Worm (Caenorhabditis elegans): ENCODE results near the gene mrp-2.

mrp-2 gene

DNA sequence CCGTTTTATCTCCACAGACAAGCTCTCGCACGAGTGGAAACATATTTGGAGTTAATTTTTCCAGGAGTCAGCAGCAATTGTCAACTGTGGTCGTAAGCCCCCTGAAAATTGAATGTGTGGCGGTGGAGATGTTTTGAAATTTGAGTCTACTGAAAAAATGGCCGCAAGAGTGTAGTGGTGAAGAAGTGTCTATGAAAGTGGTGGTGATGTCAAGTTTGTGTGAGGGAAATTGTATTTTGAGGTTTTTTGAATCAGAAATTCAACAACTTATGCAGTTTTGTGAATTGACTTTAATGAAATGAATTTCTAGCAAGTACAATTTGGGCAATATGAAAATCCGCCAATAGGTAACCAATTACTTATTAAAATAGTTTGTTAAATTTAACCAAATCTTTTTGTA is at the start of gene mrp-2:
Gene mrp-2 (minus strand): TSS at position 101 of the 400 bp plus-strand sequence.
- TF ChIP-seq ceh-43 (GFP tag; optimal IDR thresholded peaks at IDR 0.05) (no peak), elt-3 (tag; optimal IDR thresholded peaks at IDR 0.05) (no peak), unc-39 (tag; optimal IDR thresholded peaks at IDR 0.05) (no peak), sptf-1 (tag; optimal IDR thresholded peaks at IDR 0.05) (no peak), ceh-39 (tag; optimal IDR thresholded peaks at IDR 0.05) (no peak), nhr-76 (tag; optimal IDR thresholded peaks at IDR 0.05) (no peak), elt-1 (tag; optimal IDR thresholded peaks at IDR 0.05; ENCODE audit: borderline replicate concordance, insufficient read depth) (no peak), hlh-1 (tag; optimal IDR thresholded peaks at IDR 0.05) (no peak), ham-2 (GFP tag; optimal IDR thresholded peaks at IDR 0.05) (no peak)

DNA sequence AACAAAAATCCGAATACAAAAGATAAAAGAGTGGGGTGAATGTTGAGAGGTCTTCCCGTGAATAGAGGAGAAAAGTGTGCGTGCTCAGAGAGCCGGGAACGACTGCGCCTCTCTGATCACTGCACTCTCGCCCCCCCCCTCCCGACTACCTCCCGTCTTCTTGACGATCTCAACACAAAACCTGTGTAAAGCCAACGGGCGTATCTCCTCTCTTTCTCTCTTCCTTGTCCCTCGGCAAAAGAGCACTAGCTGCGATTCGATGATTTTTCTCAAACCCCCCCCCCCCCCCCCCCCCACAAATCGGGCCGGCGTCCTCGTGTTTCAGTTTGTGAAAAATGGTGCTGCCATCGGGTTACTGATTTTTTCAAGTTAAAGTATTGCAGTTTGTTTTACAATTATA is 49.2 kb upstream of the mrp-2 start:
- no peak for TF ChIP-seq blmp-1 (tag; optimal IDR thresholded peaks at IDR 0.05)
- peak; percentile 25 for TF ChIP-seq hlh-1 (tag; optimal IDR thresholded peaks at IDR 0.05)
- TF ChIP-seq ces-1 (GFP tag; optimal IDR thresholded peaks at IDR 0.05) = no peak
- TF ChIP-seq elt-3 (tag; optimal IDR thresholded peaks at IDR 0.05) = no peak

DNA sequence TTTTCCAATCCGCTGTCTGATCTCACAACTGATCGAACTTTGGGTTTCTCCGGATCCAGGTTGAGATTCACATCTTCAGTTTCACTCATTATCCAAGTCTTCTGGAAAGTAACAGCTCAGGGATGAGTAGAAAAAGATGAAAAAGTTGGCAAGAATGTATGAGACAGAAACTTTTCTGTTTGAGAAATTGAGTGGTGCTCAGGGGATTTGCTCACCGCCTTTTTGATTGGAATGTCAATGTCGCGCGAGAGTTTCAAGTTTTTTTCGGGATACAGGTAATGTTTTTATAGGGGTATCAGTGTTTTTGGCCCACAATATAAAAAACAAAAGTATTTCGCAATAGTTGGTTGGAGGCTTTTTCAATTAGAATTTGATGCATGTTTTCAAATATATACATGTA is 48.7 kb upstream of the mrp-2 start, which contains the start of gene unc-96:
Gene unc-96 (minus strand): TSS at position 101 of the 400 bp plus-strand sequence.
- no peak for TF ChIP-seq cnd-1 (tag; optimal IDR thresholded peaks at IDR 0.05)
- no peak for TF ChIP-seq unc-120 (tag; optimal IDR thresholded peaks at IDR 0.05; ENCODE audit: poor library complexity, severe bottlenecking)
- no peak for TF ChIP-seq flh-1 (GFP tag; optimal IDR thresholded peaks at IDR 0.05)
- no peak for TF ChIP-seq ceh-39 (tag; optimal IDR thresholded peaks at IDR 0.05)
- TF ChIP-seq ham-2 (GFP tag; optimal IDR thresholded peaks at IDR 0.05) = no peak
- no peak for TF ChIP-seq unc-39 (tag; optimal IDR thresholded peaks at IDR 0.05)
- no peak for TF ChIP-seq nhr-12 (tag; optimal IDR thresholded peaks at IDR 0.05)
- no peak for TF ChIP-seq blmp-1 (tag; optimal IDR thresholded peaks at IDR 0.05)
- TF ChIP-seq lin-13 (tag; optimal IDR thresholded peaks at IDR 0.05) = no peak
- no peak for TF ChIP-seq lsy-2 (tag; optimal IDR thresholded peaks at IDR 0.05)
- no peak for TF ChIP-seq ceh-43 (GFP tag; optimal IDR thresholded peaks at IDR 0.05)
- TF ChIP-seq elt-3 (tag; optimal IDR thresholded peaks at IDR 0.05) = no peak
- no peak for TF ChIP-seq mep-1 (tag; optimal IDR thresholded peaks at IDR 0.05)
- no peak for TF ChIP-seq sem-2 (GFP tag; optimal IDR thresholded peaks at IDR 0.05)
- no peak for TF ChIP-seq ces-1 (GFP tag; optimal IDR thresholded peaks at IDR 0.05)
- TF ChIP-seq ceh-83 (GFP tag; optimal IDR thresholded peaks at IDR 0.05) = no peak
- TF ChIP-seq lin-32 (GFP tag; optimal IDR thresholded peaks at IDR 0.05) = no peak
- TF ChIP-seq pha-4 (tag; optimal IDR thresholded peaks at IDR 0.05) = no peak

DNA sequence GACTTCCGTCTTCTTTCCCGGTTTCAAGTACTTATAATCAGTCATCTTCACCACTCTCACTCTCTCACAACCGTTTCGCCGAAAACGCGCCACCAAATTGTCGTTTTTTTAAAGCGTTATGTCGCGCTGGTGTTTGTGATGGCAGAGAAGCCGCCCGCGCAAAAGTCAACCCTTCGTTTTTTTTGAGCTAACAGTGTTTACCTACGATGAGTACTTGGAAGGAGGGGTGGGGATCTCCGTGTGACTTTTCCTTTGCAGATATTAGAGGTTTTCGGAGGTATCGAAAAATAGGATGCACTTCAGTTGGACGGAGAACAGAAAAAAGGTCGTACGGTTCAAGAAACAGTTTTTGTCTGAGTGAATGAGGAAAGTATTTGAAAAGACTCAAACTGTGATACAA is 45.2 kb upstream of the mrp-2 start:
- TF ChIP-seq bed-3 (GFP tag; optimal IDR thresholded peaks at IDR 0.05) (no peak), ceh-43 (GFP tag; optimal IDR thresholded peaks at IDR 0.05) (no peak), nhr-28 (tag; optimal IDR thresholded peaks at IDR 0.05) (no peak), tbx-8 (GFP tag; optimal IDR thresholded peaks at IDR 0.05) (no peak), mls-2 (tag; optimal IDR thresholded peaks at IDR 0.05) (no peak), nhr-2 (tag; optimal IDR thresholded peaks at IDR 0.05) (no peak), ceh-83 (GFP tag; optimal IDR thresholded peaks at IDR 0.05) (no peak), pha-4 (tag; optimal IDR thresholded peaks at IDR 0.05) (no peak), lin-32 (GFP tag; optimal IDR thresholded peaks at IDR 0.05) (no peak), ztf-11 (tag; optimal IDR thresholded peaks at IDR 0.05) (no peak), nhr-76 (tag; optimal IDR thresholded peaks at IDR 0.05) (no peak), cnd-1 (tag; optimal IDR thresholded peaks at IDR 0.05) (no peak), ceh-39 (tag; optimal IDR thresholded peaks at IDR 0.05) (no peak), mep-1 (tag; optimal IDR thresholded peaks at IDR 0.05) (no peak), lsy-2 (tag; optimal IDR thresholded peaks at IDR 0.05) (no peak), unc-62 (GFP tag; optimal IDR thresholded peaks at IDR 0.05) (no peak), zip-8 (tag; optimal IDR thresholded peaks at IDR 0.05) (no peak), ces-1 (GFP tag; optimal IDR thresholded peaks at IDR 0.05) (no peak)

DNA sequence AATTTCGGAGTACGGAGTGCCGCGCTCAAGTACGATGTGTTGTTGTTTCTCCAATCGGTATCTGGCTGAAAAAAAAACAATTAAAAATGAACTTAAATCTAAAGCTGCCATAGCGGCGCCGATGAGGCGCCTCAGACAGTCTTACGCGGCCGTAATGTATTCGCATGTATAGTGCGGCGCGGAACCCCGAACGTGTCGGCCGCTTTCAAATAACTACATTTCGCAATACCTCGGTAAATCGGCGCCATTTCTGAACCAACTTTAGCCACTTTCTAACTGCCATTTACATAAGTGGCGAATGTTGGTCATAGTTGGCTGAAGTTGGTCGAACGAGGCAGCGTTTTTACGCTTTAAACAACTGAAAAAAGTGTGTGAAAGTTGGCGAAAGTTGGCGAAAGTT is 40.3 kb upstream of the mrp-2 start:
- TF ChIP-seq elt-3 (tag; optimal IDR thresholded peaks at IDR 0.05) = no peak
- TF ChIP-seq ztf-11 (tag; optimal IDR thresholded peaks at IDR 0.05) = no peak
- no peak for TF ChIP-seq nhr-76 (tag; optimal IDR thresholded peaks at IDR 0.05)

DNA sequence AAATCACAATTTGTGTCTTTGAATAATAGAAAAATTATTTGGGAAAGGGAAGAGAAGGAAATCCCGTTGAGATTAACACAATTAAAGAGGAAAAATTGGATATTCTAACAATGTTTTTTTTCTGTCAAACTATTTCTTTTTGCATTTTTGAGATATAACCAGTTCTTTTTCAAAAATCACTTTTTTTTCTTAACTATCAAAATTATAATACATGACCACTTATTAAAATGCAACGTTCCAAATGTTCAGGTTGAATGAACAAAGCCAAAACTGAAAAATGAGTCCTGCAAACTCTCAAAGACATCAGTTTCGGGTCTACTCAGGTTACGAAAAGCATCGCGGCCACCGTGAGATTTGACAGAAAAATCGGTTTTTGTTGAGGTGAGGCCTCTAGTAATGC is 37.1 kb upstream of the mrp-2 start:
- TF ChIP-seq mab-5 (tag; optimal IDR thresholded peaks at IDR 0.05) (no peak), ceh-43 (GFP tag; optimal IDR thresholded peaks at IDR 0.05) (no peak), elt-3 (tag; optimal IDR thresholded peaks at IDR 0.05) (no peak), cnd-1 (tag; optimal IDR thresholded peaks at IDR 0.05) (no peak), ztf-11 (tag; optimal IDR thresholded peaks at IDR 0.05) (no peak)
